Fruit fly (Drosophila melanogaster) ovary, adult (tissue): ENCODE measurements around the gene CG32944.

Source experiments
- CG17801 ChIP-seq: fragments of 200-800 bp; optimal IDR thresholded peaks from 2 replicates; lab custom pipeline; 2019; ENCODE audit warnings: missing biosample characterization, mild to moderate bottlenecking, missing genetic modification characterization, moderate library complexity; ENCODE audit not compliant: partially characterized antibody

The CG32944 gene

dm6 chr3R:4390133-4390532, 29.2 kb downstream of the CG32944 start, which contains the start of gene CG14646:
Gene CG14646, plus strand, starts transcription at chr3R:4390366.
- no peak for TF ChIP-seq CG17801 (GFP tag; lab: Kevin White, UChicago)

DNA sequence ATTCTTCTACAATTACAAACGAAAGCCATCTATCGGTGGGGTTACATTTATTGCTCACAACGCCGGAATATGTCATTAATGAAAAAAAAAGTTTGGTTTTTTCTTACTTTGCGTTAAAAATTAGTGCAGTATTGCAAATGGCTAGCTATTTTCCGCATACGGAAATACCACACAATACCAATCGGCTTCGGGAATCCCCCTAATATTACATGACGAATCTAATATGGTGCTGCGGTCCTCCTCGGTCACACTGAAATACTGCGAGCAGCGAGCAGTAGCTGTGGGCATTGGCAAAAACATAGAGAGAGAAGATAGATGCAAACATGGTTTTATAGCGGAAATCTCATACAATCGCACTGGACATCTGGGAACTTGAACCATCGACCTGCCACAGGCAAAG, 31.9 kb downstream of the CG32944 start, which contains the start of gene tub:
Gene tub (plus strand): TSS at position 253 of the 400 bp plus-strand sequence.
- TF ChIP-seq CG17801 (GFP tag; lab: Kevin White, UChicago) = peak; percentile 14

DNA sequence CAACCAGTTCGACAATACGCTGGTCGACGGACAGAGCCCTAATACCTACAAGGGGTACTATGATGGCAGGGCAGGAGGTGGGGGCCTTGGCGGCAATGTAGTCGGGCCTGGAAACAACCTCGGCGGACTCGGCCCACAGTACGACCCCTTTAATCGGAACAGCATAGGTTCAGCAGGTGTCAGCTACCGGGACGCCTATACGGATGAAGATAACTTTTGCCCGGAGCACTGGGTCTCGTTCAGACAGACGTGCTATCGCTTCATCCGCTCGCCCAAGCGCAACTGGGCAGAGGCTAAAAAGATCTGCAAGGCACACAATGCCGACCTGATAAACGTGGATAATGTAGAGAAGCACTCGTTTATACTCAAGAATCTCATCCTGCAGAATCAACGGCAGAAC, 37.2 kb downstream of the CG32944 start:
- TF ChIP-seq CG17801 (GFP tag; lab: Kevin White, UChicago) = no peak

DNA sequence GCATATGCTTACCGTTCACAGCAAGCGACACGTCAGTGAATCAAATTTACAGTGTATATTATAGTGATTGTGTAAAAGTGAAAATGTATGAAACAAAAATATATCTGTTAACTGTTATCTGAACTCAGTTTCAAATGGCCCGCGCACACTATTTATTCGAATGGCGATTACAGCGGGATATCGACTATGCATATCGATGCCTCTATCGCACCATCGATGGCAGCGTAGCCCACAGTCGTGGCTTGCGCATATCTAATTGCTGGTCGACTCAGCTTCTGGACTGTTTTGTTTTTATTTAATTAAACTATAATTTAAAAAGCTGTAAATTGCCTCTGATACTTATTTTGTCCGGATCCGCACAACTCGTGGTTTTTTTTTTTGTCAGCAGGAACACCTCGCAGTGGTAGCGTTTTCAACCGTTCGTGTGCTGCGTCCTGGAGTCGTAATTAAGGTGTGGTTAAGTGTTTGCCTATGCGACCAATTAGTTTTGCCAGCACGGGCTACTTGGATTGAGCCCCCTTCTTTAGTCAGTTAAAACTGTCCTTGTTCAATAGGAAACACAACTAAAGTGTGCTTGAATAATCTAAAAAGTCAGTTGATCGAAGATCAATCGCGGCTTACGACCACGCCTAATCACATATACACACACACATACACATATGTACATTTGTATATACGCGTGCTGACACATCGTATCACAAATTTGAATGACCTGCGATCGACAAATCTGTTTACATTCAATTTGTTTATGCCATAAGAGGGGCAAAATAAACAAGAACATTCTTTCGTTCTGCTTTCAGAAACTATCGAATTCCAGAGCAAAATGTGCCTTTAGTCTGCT, 38.1 kb downstream of the CG32944 start, which contains the start of gene Cont:
Gene Cont (plus strand): TSS at position 228 of the 841 bp plus-strand sequence.
- peak; percentile 3 for TF ChIP-seq CG17801 (GFP tag; lab: Kevin White, UChicago)

dm6 chr3R:4378363-4379354, 40.7 kb downstream of the CG32944 start, which contains the start of gene Sfxn1-3:
Gene Sfxn1-3, plus strand, starts transcription at chr3R:4378600.
- TF ChIP-seq CG17801 (GFP tag; lab: Kevin White, UChicago) = peak; percentile 71

DNA sequence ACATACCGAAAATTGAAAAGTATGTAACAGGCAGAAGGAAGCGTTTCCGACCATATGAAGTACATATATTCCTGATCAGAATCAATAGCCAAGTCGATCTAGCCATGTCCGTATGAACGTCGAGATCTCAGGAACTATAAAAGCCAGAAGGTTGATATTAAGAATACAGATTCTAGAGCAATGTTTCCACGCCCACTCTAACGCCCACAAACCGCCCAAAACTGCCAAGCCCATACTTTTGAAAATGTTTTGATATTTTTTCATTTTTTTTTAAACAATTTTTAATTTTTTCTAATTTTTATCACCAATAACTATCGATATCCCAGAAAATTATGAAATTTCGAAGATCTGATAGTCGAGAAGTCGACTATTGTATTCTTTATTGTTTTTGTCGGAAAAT, 57.4 kb downstream of the CG32944 start:
- TF ChIP-seq CG17801 (GFP tag; lab: Kevin White, UChicago) = no peak

dm6 chr3R:4360668-4361110, 58.7 kb downstream of the CG32944 start:
- TF ChIP-seq CG17801 (GFP tag; lab: Kevin White, UChicago) = no peak

DNA sequence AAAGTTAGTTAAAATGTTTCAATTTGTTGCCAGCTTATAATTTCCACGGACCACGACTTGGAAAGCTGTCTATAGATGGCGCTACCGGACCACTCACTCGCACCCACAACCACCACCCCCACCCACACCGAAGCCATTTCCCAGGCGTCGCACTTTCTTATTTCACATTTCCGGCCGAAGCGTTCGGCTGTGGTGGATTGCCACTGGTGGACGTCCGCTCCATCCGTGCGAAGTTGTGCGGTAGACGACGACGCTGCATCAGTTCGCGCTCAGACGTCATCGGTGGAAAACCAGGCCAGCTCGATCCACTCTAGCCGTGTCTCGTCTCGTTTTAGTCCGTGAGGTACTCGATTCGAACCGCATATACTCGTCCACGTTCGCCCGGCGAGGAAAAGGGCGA, 59.8 kb downstream of the CG32944 start, which contains the start of gene CG1090:
Gene CG1090 (plus strand): TSS at position 259 of the 400 bp plus-strand sequence.
- no peak for TF ChIP-seq CG17801 (GFP tag; lab: Kevin White, UChicago)
